Worm (Caenorhabditis elegans) whole organism, L3 larva: ENCODE results near the gene Y7A5A.13.

Experiments used
- ama-1 ChIP-seq: fragments of 150-350 bp; optimal IDR thresholded peaks from 2 replicates; lab custom pipeline; 2018
- hmg-11 ChIP-seq: sonication (generic microtip); optimal IDR thresholded peaks from 2 replicates; lab custom pipeline; 2016; ENCODE audit warnings: missing genetic modification characterization, missing compliant biosample characterization
- pqm-1 ChIP-seq: fragments of 150-350 bp; optimal IDR thresholded peaks from 2 replicates; lab custom pipeline; 2017; ENCODE audit warnings: missing biosample characterization, missing genetic modification characterization, inconsistent platforms
- unc-62 ChIP-seq: fragments of 150-350 bp; sonication (generic microtip); optimal IDR thresholded peaks from 4 replicates; lab custom pipeline; 2014; ENCODE audit warnings: missing biosample characterization, missing genetic modification reagents, missing genetic modification characterization
- ztf-4 ChIP-seq: fragments of 150-350 bp; optimal IDR thresholded peaks from 2 replicates; lab custom pipeline; 2014; ENCODE audit warnings: missing biosample characterization, missing genetic modification characterization

DNA sequence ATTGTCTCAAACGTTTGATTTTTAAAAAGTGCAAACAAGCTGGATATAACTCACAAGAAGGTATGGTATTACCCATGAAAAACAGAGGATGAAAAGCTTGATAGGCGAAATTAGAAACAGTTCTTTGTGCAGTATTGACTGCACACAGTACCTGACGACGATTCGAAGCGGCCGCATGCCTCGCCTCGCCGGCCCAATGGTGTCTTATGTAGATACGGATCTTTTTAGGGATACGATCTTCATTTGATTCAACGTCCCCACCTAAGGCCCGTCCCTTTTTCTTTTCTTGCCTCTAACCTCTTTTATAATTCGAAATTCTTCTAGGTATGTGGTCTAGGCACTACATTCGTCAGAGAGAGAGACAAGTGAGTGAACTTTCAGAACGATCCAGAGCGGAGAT is 7.5 kb upstream of the Y7A5A.13 start, which contains the start of gene bus-17:
- TF ChIP-seq unc-62, result no peak
- TF ChIP-seq ztf-4, result no peak
- no peak for TF ChIP-seq hmg-11 (tag; lab: Kevin White, UChicago)
- TF ChIP-seq ama-1, result no peak
- TF ChIP-seq pqm-1 (tag; lab: Kevin White, UChicago), result no peak
